Worm (Caenorhabditis elegans) whole organism, early embryonic: ENCODE measurements around the gene M60.7.

ENCODE experiments used
- B0310.2 ChIP-seq: sonication (generic microtip); optimal IDR thresholded peaks from 2 replicates; lab custom pipeline; 2016; ENCODE audit warnings: mild to moderate bottlenecking, missing genetic modification characterization, missing compliant biosample characterization
- aly-1 ChIP-seq: sonication (generic microtip); optimal IDR thresholded peaks from 2 replicates; lab custom pipeline; 2016; ENCODE audit warnings: missing genetic modification characterization, missing compliant biosample characterization
- ama-1 ChIP-seq: fragments of 150-350 bp; optimal IDR thresholded peaks from 2 replicates; lab custom pipeline; 2014
- ceh-13 ChIP-seq: fragments of 200-800 bp; sonication (Bioruptor generic); optimal IDR thresholded peaks from 2 replicates; lab custom pipeline; 2018; ENCODE audit warnings: mild to moderate bottlenecking, missing genetic modification characterization, missing compliant biosample characterization
- ceh-36 ChIP-seq: sonication (generic microtip); optimal IDR thresholded peaks from 2 replicates; lab custom pipeline; 2016; ENCODE audit warnings: missing genetic modification characterization, inconsistent platforms, missing compliant biosample characterization
- ets-7 ChIP-seq: sonication (generic microtip); optimal IDR thresholded peaks from 2 replicates; lab custom pipeline; 2016; ENCODE audit warnings: missing genotype, missing genetic modification characterization, missing compliant biosample characterization
- flt-1 ChIP-seq: fragments of 200-800 bp; sonication (Bioruptor generic); IDR thresholded peaks from 2 replicates; pipeline ENCODE4 v1.3.6; 2022; ENCODE audit warnings: missing genetic modification characterization, missing compliant biosample characterization
- hmbx-1 ChIP-seq: sonication (generic microtip); optimal IDR thresholded peaks from 2 replicates; lab custom pipeline; 2016; ENCODE audit warnings: mild to moderate bottlenecking, missing genetic modification characterization, missing compliant biosample characterization
- hnd-1 ChIP-seq: sonication (generic microtip); optimal IDR thresholded peaks from 2 replicates; lab custom pipeline; 2016; ENCODE audit warnings: missing genetic modification characterization, missing compliant biosample characterization
- pes-1 ChIP-seq: fragments of 200-800 bp; sonication (Bioruptor generic); IDR thresholded peaks from 2 replicates; pipeline ENCODE4 v1.3.6; 2022; ENCODE audit warnings: missing genetic modification reagents, missing genetic modification characterization, missing compliant biosample characterization
- scrt-1 ChIP-seq: fragments of 200-800 bp; sonication (Bioruptor generic); IDR thresholded peaks from 2 replicates; pipeline ENCODE4 v1.3.6; 2022; ENCODE audit warnings: missing genetic modification characterization, missing compliant biosample characterization
- tbx-11 ChIP-seq: fragments of 200-800 bp; sonication (Bioruptor generic); IDR thresholded peaks from 2 replicates; pipeline ENCODE4 v1.3.6; 2022; ENCODE audit warnings: missing genetic modification characterization, missing compliant biosample characterization
- tbx-37 ChIP-seq: fragments of 200-800 bp; sonication (Bioruptor generic); conservative IDR thresholded peaks from 2 replicates; pipeline ENCODE4 v1.3.6; 2022; ENCODE audit warnings: missing genetic modification reagents, missing genetic modification characterization, missing compliant biosample characterization

ce11 chrX:8229221-8229620, 31.8 kb downstream of the M60.7 start:
- TF ChIP-seq hnd-1 (tag; lab: Kevin White, UChicago) (no peak), scrt-1 (GFP tag; lab: Robert Waterston, UW) (no peak), tbx-37 (GFP tag; lab: Robert Waterston, UW) (no peak), ceh-36 (tag; lab: Kevin White, UChicago) (no peak), flt-1 (no peak), ama-1 (lab: Kevin White, UChicago) (no peak), pes-1 (GFP tag; lab: Robert Waterston, UW) (no peak), B0310.2 (tag; lab: Kevin White, UChicago) (no peak), hmbx-1 (no peak), ets-7 (tag; lab: Kevin White, UChicago) (no peak), ceh-13 (no peak), tbx-11 (GFP tag; lab: Robert Waterston, UW) (no peak), aly-1 (tag; lab: Kevin White, UChicago) (no peak)
